Fruit fly (Drosophila melanogaster): ENCODE data around the gene CG4045.

CG4045 gene

dm6 chrX:2121716-2122601, 46.3 kb upstream of the CG4045 start (continued):
- TF ChIP-seq ssp (GFP tag; IDR thresholded peaks at IDR 0.05) (no peak), fd102C (GFP tag; optimal IDR thresholded peaks at IDR 0.05) (no peak), hbn (GFP tag; IDR thresholded peaks at IDR 0.05; ENCODE audit: partially characterized antibody) (no peak), twi (tag; optimal IDR thresholded peaks at IDR 0.05) (no peak), mirr (GFP tag; optimal IDR thresholded peaks at IDR 0.05) (no peak), C15 (GFP tag; IDR thresholded peaks at IDR 0.05) (no peak), her (GFP tag; optimal IDR thresholded peaks at IDR 0.05) (no peak), bsh (GFP tag; optimal IDR thresholded peaks at IDR 0.05) (peak; percentile 23 to 61), CG5245 (GFP tag; optimal IDR thresholded peaks at IDR 0.05) (no peak), vvl (GFP tag; IDR thresholded peaks at IDR 0.05) (peak; percentile 63; the same call in 1 of the 2 replicates), jumu (GFP tag; optimal IDR thresholded peaks at IDR 0.05) (no peak), CG7357 (GFP tag; IDR thresholded peaks at IDR 0.05) (no peak), danr (GFP tag; IDR thresholded peaks at IDR 0.05) (no peak), CG16813 (GFP tag; IDR thresholded peaks at IDR 0.05; ENCODE audit: partially characterized antibody) (no peak), cato (GFP tag; optimal IDR thresholded peaks at IDR 0.05; ENCODE audit: borderline replicate concordance) (no peak), CG6689 (GFP tag; IDR thresholded peaks at IDR 0.05) (peak; percentile 54), CG7839 (tag; optimal IDR thresholded peaks at IDR 0.05) (peak; percentile 53), sob (GFP tag; IDR thresholded peaks at IDR 0.05) (no peak), Ets65A (GFP tag) (peak; percentile 92), cwo (GFP tag; optimal IDR thresholded peaks at IDR 0.05) (no peak), CG12155 (GFP tag; optimal IDR thresholded peaks at IDR 0.05) (no peak), H2.0 (GFP tag; IDR thresholded peaks at IDR 0.05) (peak; percentile 42; the same call in 1 of the 2 replicates), zfh1 (GFP tag; IDR thresholded peaks at IDR 0.05) (peak; percentile 36; the same call in 1 of the 3 replicates), CG4360 (GFP tag; IDR thresholded peaks at IDR 0.05) (peak; percentile 64), Bgb (GFP tag; IDR thresholded peaks at IDR 0.05; ENCODE audit: partially characterized antibody) (no peak), Jarid2 (GFP tag; optimal IDR thresholded peaks at IDR 0.05) (no peak), CG12744 (GFP tag; optimal IDR thresholded peaks at IDR 0.05) (no peak), Bdp1 (GFP tag; optimal IDR thresholded peaks at IDR 0.05) (no peak), CG4328 (GFP tag; optimal IDR thresholded peaks at IDR 0.05) (no peak), CTCF (GFP tag; optimal IDR thresholded peaks at IDR 0.05) (no peak), rib (GFP tag; IDR thresholded peaks at IDR 0.05) (no peak), CG11093 (GFP tag; IDR thresholded peaks at IDR 0.05) (no peak), CrebB (tag; optimal IDR thresholded peaks at IDR 0.05) (no peak), CG7963 (GFP tag; IDR thresholded peaks at IDR 0.05; ENCODE audit: partially characterized antibody) (no peak), chif (GFP tag; optimal IDR thresholded peaks at IDR 0.05) (peak in 1 of 2 experiments; percentile 38), CG34376 (GFP tag; optimal IDR thresholded peaks at IDR 0.05) (no peak), CG2875 (GFP tag; optimal IDR thresholded peaks at IDR 0.05) (peak; percentile 15), CG17912 (GFP tag; optimal IDR thresholded peaks at IDR 0.05) (no peak), D19B (GFP tag; optimal IDR thresholded peaks at IDR 0.05) (no peak), Poxn (GFP tag; IDR thresholded peaks at IDR 0.05) (no peak), CG12236 (GFP tag; optimal IDR thresholded peaks at IDR 0.05) (no peak), NC2α (GFP tag; optimal IDR thresholded peaks at IDR 0.05) (no peak), CG17568 (GFP tag; optimal IDR thresholded peaks at IDR 0.05) (no peak), CG9817 (tag; optimal IDR thresholded peaks at IDR 0.05) (peak; percentile 10), nmo (GFP tag; optimal IDR thresholded peaks at IDR 0.05) (peak; percentile 37), Ravus (GFP tag; IDR thresholded peaks at IDR 0.05) (no peak), slbo (GFP tag; IDR thresholded peaks at IDR 0.05) (peak; percentile 24; the same call in 1 of the 2 replicates), onecut (GFP tag; IDR thresholded peaks at IDR 0.05) (peak; percentile 6; the same call in 1 of the 2 replicates), lab (GFP tag; optimal IDR thresholded peaks at IDR 0.05) (no peak), CG3838 (GFP tag; optimal IDR thresholded peaks at IDR 0.05) (no peak)

Measured in whole organism, embryonic.